Worm (Caenorhabditis elegans) whole organism, young adult: ENCODE measurements around the gene sna-2.

Experiments used
- B0261.1 ChIP-seq: sonication (generic microtip); optimal IDR thresholded peaks from 2 replicates; lab custom pipeline; 2016; ENCODE audit warnings: mild to moderate bottlenecking, missing genetic modification characterization, moderate library complexity, missing compliant biosample characterization
- B0336.3 ChIP-seq: fragments of 200-800 bp; sonication (Bioruptor generic); IDR thresholded peaks from 2 replicates; pipeline ENCODE4 v1.3.6; 2022; ENCODE audit warnings: missing genetic modification characterization, missing compliant biosample characterization
- F37B4.10 ChIP-seq: fragments of 200-800 bp; sonication (Bioruptor generic); IDR thresholded peaks from 2 replicates; pipeline ENCODE4 v1.3.6; 2022; ENCODE audit warnings: missing genetic modification characterization, missing compliant biosample characterization
- F39B2.1 ChIP-seq: fragments of 200-800 bp; sonication (Bioruptor generic); IDR thresholded peaks from 2 replicates; pipeline ENCODE4 v1.3.6; 2022; ENCODE audit warnings: missing genetic modification reagents, missing genetic modification characterization, missing compliant biosample characterization
- Y53F4B.3 ChIP-seq: fragments of 200-800 bp; sonication (Bioruptor generic); IDR thresholded peaks from 2 replicates; pipeline ENCODE4 v1.3.6; 2022; ENCODE audit warnings: missing genetic modification reagents, missing genetic modification characterization, missing compliant biosample characterization
- Y79H2A.3 ChIP-seq: fragments of 200-800 bp; sonication (Bioruptor generic); conservative IDR thresholded peaks from 2 replicates; pipeline ENCODE4 v1.3.6; 2022; ENCODE audit warnings: missing genetic modification reagents, missing genetic modification characterization, missing compliant biosample characterization
- Y95B8A.8 ChIP-seq: fragments of 200-800 bp; sonication (Bioruptor generic); IDR thresholded peaks from 2 replicates; pipeline ENCODE4 v1.3.6; 2022; ENCODE audit warnings: missing genetic modification reagents, missing genetic modification characterization, missing compliant biosample characterization
- akir-1 ChIP-seq: fragments of 200-800 bp; sonication (Bioruptor generic); optimal IDR thresholded peaks from 2 replicates; lab custom pipeline; 2018; ENCODE audit warnings: mild to moderate bottlenecking, missing genetic modification characterization, moderate library complexity, missing compliant biosample characterization
- ama-1 ChIP-seq, 3 experiments: fragments of 150-350 bp in 1 of 3; sonication (generic microtip) in 2 of 3; optimal IDR thresholded peaks; 2 replicates each; lab custom pipeline; 2014 to 2018; ENCODE audit warnings: missing biosample characterization in 2 of 3, missing genetic modification characterization in 2 of 3, missing genetic modification reagents in 2 of 3
- aptf-3 ChIP-seq: fragments of 200-800 bp; sonication (Bioruptor generic); IDR thresholded peaks from 2 replicates; pipeline ENCODE4 v1.3.6; 2022; ENCODE audit warnings: missing genetic modification characterization, missing compliant biosample characterization
- attf-3 ChIP-seq: fragments of 200-800 bp; sonication (Bioruptor generic); conservative IDR thresholded peaks from 2 replicates; pipeline ENCODE4 v1.3.6; 2022; ENCODE audit warnings: missing genetic modification reagents, missing genetic modification characterization, missing compliant biosample characterization
- cebp-1 ChIP-seq, 2 experiments: fragments of 200-800 bp in 1 of 2; sonication (Bioruptor generic) in 1 of 2; sonication (generic microtip) in 1 of 2; IDR thresholded peaks in 1 of 2; optimal IDR thresholded peaks in 1 of 2; 2 replicates each; pipeline versions ENCODE4 v1.3.6 to Lab custom; 2017 to 2022; ENCODE audit warnings: missing compliant biosample characterization in 2 of 2, missing genetic modification characterization in 2 of 2, mild to moderate bottlenecking in 1 of 2, missing genetic modification reagents in 1 of 2, moderate library complexity in 1 of 2
- dpff-1 ChIP-seq: sonication (generic microtip); optimal IDR thresholded peaks from 2 replicates; lab custom pipeline; 2017; ENCODE audit warnings: mild to moderate bottlenecking, missing genetic modification characterization, missing compliant biosample characterization
- egrh-3 ChIP-seq: fragments of 200-800 bp; sonication (Bioruptor generic); IDR thresholded peaks from 2 replicates; pipeline ENCODE4 v1.3.6; 2022; ENCODE audit warnings: missing genetic modification reagents, missing genetic modification characterization, missing compliant biosample characterization
- hlh-12 ChIP-seq: sonication (generic microtip); optimal IDR thresholded peaks from 2 replicates; lab custom pipeline; 2016; ENCODE audit warnings: missing genetic modification characterization, missing compliant biosample characterization
- hmg-20 ChIP-seq: fragments of 200-800 bp; sonication (Bioruptor generic); IDR thresholded peaks from 2 replicates; pipeline ENCODE4 v1.3.6; 2022; ENCODE audit warnings: missing genetic modification reagents, missing genetic modification characterization, missing compliant biosample characterization
- let-526 ChIP-seq: fragments of 200-800 bp; sonication (Bioruptor generic); IDR thresholded peaks from 2 replicates; pipeline ENCODE4 v1.3.6; 2022; ENCODE audit warnings: missing genetic modification reagents, missing genetic modification characterization, missing compliant biosample characterization
- lin-35 ChIP-seq, 3 experiments: fragments of 150-350 bp in 2 of 3; sonication (generic microtip) in 1 of 3; optimal IDR thresholded peaks; 2 replicates each; lab custom pipeline; 2014 to 2018; ENCODE audit warnings: missing biosample characterization in 3 of 3, missing genetic modification characterization in 3 of 3, missing genetic modification reagents in 3 of 3
- lin-54 ChIP-seq: fragments of 200-800 bp; sonication (Bioruptor generic); optimal IDR thresholded peaks from 2 replicates; lab custom pipeline; 2018; ENCODE audit warnings: mild to moderate bottlenecking, missing genetic modification characterization, missing compliant biosample characterization
- lsy-27 ChIP-seq: sonication (generic microtip); optimal IDR thresholded peaks from 2 replicates; lab custom pipeline; 2017; ENCODE audit warnings: missing genetic modification characterization, mild to moderate bottlenecking, missing compliant biosample characterization, antibody characterized with exemption, missing genotype, borderline replicate concordance; ENCODE audit not compliant: insufficient read depth
- mes-4 ChIP-seq: sonication (generic microtip); optimal IDR thresholded peaks from 2 replicates; lab custom pipeline; 2016; ENCODE audit warnings: missing genotype, missing genetic modification characterization, missing compliant biosample characterization
- mxl-1 ChIP-seq: sonication (generic microtip); optimal IDR thresholded peaks from 2 replicates; lab custom pipeline; 2016; ENCODE audit warnings: missing genetic modification characterization, missing compliant biosample characterization
- nfya-2 ChIP-seq: fragments of 200-800 bp; sonication (Bioruptor generic); IDR thresholded peaks from 2 replicates; pipeline ENCODE4 v1.3.6; 2022; ENCODE audit warnings: missing genetic modification reagents, missing genetic modification characterization, missing compliant biosample characterization
- pbrm-1 ChIP-seq: fragments of 200-800 bp; sonication (Bioruptor generic); IDR thresholded peaks from 2 replicates; pipeline ENCODE4 v1.3.6; 2022; ENCODE audit warnings: missing genetic modification reagents, missing genetic modification characterization, missing compliant biosample characterization
- rcor-1 ChIP-seq: fragments of 200-800 bp; sonication (Bioruptor generic); IDR thresholded peaks from 2 replicates; pipeline ENCODE4 v1.3.6; 2022; ENCODE audit warnings: missing genetic modification reagents, missing genetic modification characterization, missing compliant biosample characterization
- snpc-1.1 ChIP-seq: sonication (generic microtip); optimal IDR thresholded peaks from 2 replicates; lab custom pipeline; 2017; ENCODE audit warnings: missing genetic modification characterization, mild to moderate bottlenecking, missing compliant biosample characterization, antibody characterized with exemption, moderate library complexity, missing genotype, missing genetic modification reagents; ENCODE audit not compliant: insufficient read depth
- snpc-4 ChIP-seq, 5 experiments: fragments of 150-350 bp in 1 of 5; sonication (generic microtip) in 4 of 5; optimal IDR thresholded peaks; 2 replicates each; lab custom pipeline; 2014 to 2018; ENCODE audit warnings: missing genetic modification characterization in 5 of 5, missing biosample characterization in 3 of 5, antibody characterized with exemption in 2 of 5, mild to moderate bottlenecking in 2 of 5, missing compliant biosample characterization in 2 of 5, missing genotype in 2 of 5, moderate library complexity in 2 of 5, missing genetic modification reagents in 1 of 5
- tbp1 ChIP-seq: fragments of 200-800 bp; sonication (Bioruptor generic); optimal IDR thresholded peaks from 2 replicates; lab custom pipeline; 2018; ENCODE audit warnings: mild to moderate bottlenecking, missing genetic modification characterization, missing compliant biosample characterization
- unc-130 ChIP-seq: sonication (generic microtip); optimal IDR thresholded peaks from 2 replicates; lab custom pipeline; 2016; ENCODE audit warnings: missing genetic modification reagents, missing genetic modification characterization, missing compliant biosample characterization
- zfh-2 ChIP-seq: fragments of 200-800 bp; sonication (Bioruptor generic); conservative IDR thresholded peaks from 2 replicates; pipeline ENCODE4 v1.3.6; 2022; ENCODE audit warnings: missing genetic modification reagents, missing genetic modification characterization, missing compliant biosample characterization
- ztf-22 ChIP-seq: fragments of 200-800 bp; sonication (Bioruptor generic); optimal IDR thresholded peaks from 2 replicates; lab custom pipeline; 2018; ENCODE audit warnings: mild to moderate bottlenecking, missing genetic modification characterization, moderate library complexity, missing compliant biosample characterization
- ztf-25 ChIP-seq: fragments of 200-800 bp; sonication (Bioruptor generic); IDR thresholded peaks from 2 replicates; pipeline ENCODE4 v1.3.6; 2022; ENCODE audit warnings: missing genetic modification reagents, missing genetic modification characterization, missing compliant biosample characterization
- ztf-3 ChIP-seq: fragments of 200-800 bp; sonication (Bioruptor generic); optimal IDR thresholded peaks from 2 replicates; lab custom pipeline; 2018; ENCODE audit warnings: mild to moderate bottlenecking, missing genetic modification characterization, missing compliant biosample characterization

Gene sna-2

DNA sequence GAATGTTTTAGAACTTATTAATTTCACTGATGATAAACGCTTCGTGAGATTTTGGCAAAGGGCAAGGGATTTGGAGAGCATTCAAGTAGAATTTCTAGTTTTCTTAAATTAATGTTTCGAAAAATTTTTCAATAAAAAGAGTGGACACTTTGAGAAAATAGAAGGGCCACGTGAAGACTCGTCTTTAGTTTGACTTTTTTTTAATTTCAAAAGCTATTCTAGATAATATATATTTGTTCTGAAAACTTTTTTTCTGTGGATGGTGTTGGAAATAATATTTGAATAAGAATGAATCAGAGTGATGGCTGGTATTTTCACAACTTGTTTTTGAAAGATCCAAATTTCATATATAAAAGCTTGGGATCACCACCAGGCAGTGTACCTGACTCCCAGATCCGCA lies 29.1 kb downstream of the sna-2 start, which contains the start of gene C28D4.8:
Gene C28D4.8, minus strand, starts transcription at position 101 of the 400 bp plus-strand sequence.
- TF ChIP-seq Y53F4B.3 (no peak), ztf-25 (GFP tag; lab: Robert Waterston, UW) (no peak), snpc-1.1 (tag; lab: Kevin White, UChicago) (no peak), zfh-2 (no peak), nfya-2 (GFP tag; lab: Robert Waterston, UW) (no peak), F39B2.1 (no peak), ama-1 (optimal IDR thresholded peaks at IDR 0.05; lab: Kevin White, UChicago) (no peak), ama-1 (GFP tag; optimal IDR thresholded peaks at IDR 0.05; lab: Kevin White, UChicago) (no peak), ztf-3 (GFP tag; lab: Kevin White, UChicago) (no peak), tbp1 (GFP tag; lab: Kevin White, UChicago) (no peak), mxl-1 (tag; lab: Kevin White, UChicago) (no peak), lsy-27 (tag; lab: Kevin White, UChicago) (no peak), B0261.1 (tag; lab: Kevin White, UChicago) (no peak), egrh-3 (GFP tag; lab: Robert Waterston, UW) (no peak), hmg-20 (no peak), dpff-1 (tag; lab: Kevin White, UChicago) (no peak), Y95B8A.8 (GFP tag; lab: Robert Waterston, UW) (no peak), Y79H2A.3 (no peak), B0336.3 (no peak)

DNA sequence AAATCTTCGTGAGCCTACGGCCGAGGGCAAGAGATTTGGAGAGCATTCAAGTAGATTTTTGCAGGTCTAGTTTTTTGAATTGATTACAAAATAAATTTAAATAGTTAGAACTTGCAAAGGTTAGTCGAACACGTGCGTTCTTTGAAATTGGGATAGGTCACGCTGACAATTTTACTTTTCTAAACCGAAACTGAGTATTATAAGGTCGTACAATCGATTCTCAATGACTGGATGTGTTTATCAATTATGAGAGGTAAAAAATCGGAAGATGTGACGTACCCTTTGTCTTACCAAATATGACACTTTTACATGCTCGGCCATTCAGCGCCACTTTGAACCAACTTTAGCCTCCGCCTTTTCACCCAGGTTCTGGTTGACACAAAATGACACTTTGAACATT lies 30.7 kb downstream of the sna-2 start, which contains the start of gene C28D4.5:
Gene C28D4.5, minus strand, starts transcription at position 101 of the 400 bp plus-strand sequence.
- no peak for TF ChIP-seq lin-35 (GFP tag; optimal IDR thresholded peaks at IDR 0.05; lab: Kevin White, UChicago)

DNA sequence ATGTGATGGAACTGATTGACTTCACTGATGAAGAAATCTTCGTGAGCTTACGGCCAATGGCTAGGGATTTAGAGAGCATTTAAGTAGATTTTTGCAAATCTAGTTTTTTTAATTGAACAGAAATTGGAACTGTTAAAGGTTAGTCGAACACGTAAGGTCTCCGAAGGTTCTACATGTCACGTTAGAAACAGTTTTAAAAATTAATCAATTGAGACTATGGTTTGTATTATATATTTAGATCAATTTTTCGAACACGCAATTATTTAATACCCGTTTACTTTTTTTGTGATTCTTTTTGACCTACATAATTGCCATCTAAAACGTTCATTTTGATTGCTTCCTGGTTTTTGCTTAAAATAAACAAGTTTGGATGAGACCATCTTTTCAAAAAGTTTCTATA lies 32.5 kb downstream of the sna-2 start, which contains the start of gene C28D4.4:
Gene C28D4.4, minus strand, starts transcription at position 101 of the 400 bp plus-strand sequence.
- TF ChIP-seq snpc-4 (GFP tag; optimal IDR thresholded peaks at IDR 0.05; lab: Kevin White, UChicago) (no peak), snpc-4 (tag; optimal IDR thresholded peaks at IDR 0.05; lab: Kevin White, UChicago) (no peak), cebp-1 (GFP tag; IDR thresholded peaks at IDR 0.05; lab: Robert Waterston, UW) (no peak), cebp-1 (tag; optimal IDR thresholded peaks at IDR 0.05; lab: Kevin White, UChicago) (no peak), attf-3 (GFP tag; lab: Robert Waterston, UW) (no peak), mes-4 (tag; lab: Kevin White, UChicago) (no peak), ztf-22 (GFP tag; lab: Kevin White, UChicago) (no peak), hlh-12 (tag; lab: Kevin White, UChicago) (no peak), F39B2.1 (no peak), nfya-2 (GFP tag; lab: Robert Waterston, UW) (no peak), lin-54 (GFP tag; lab: Kevin White, UChicago) (no peak), rcor-1 (no peak), ztf-25 (GFP tag; lab: Robert Waterston, UW) (no peak), aptf-3 (GFP tag; lab: Robert Waterston, UW) (no peak), pbrm-1 (GFP tag; lab: Robert Waterston, UW) (no peak), unc-130 (GFP tag; lab: Kevin White, UChicago) (no peak), Y53F4B.3 (no peak), let-526 (no peak), snpc-1.1 (tag; lab: Kevin White, UChicago) (no peak), Y79H2A.3 (no peak), akir-1 (GFP tag; lab: Kevin White, UChicago) (no peak), F37B4.10 (no peak)
- TF ChIP-seq, all 124 proteins: peak for 0
